Worm (Caenorhabditis elegans) whole organism, L3 larva: ENCODE data around the gene C25E10.5.

ENCODE experiments used
- ama-1 ChIP-seq: fragments of 150-350 bp; optimal IDR thresholded peaks from 2 replicates; lab custom pipeline; 2018
- elt-2 ChIP-seq: sonication (generic microtip); optimal IDR thresholded peaks from 2 replicates; lab custom pipeline; 2016; ENCODE audit warnings: missing genetic modification reagents, mild to moderate bottlenecking, missing genetic modification characterization, missing compliant biosample characterization
- eor-1 ChIP-seq, 2 experiments: fragments of 150-350 bp; optimal IDR thresholded peaks; 2 replicates each; lab custom pipeline; 2014 to 2018; ENCODE audit warnings: missing biosample characterization in 2 of 2, missing genetic modification characterization in 2 of 2
- fos-1 ChIP-seq: fragments of 150-350 bp; optimal IDR thresholded peaks from 2 replicates; lab custom pipeline; 2014; ENCODE audit warnings: missing biosample characterization, missing genetic modification characterization
- nhr-23 ChIP-seq: fragments of 150-350 bp; optimal IDR thresholded peaks from 2 replicates; lab custom pipeline; 2014; ENCODE audit warnings: missing biosample characterization, missing genetic modification reagents, missing genetic modification characterization
- nhr-237 ChIP-seq: fragments of 150-350 bp; optimal IDR thresholded peaks from 2 replicates; lab custom pipeline; 2014; ENCODE audit warnings: missing biosample characterization, missing genetic modification characterization
- nhr-28 ChIP-seq: fragments of 150-350 bp; optimal IDR thresholded peaks from 2 replicates; lab custom pipeline; 2014; ENCODE audit warnings: missing biosample characterization, missing genetic modification characterization
- pha-4 ChIP-seq: fragments of 150-350 bp; optimal IDR thresholded peaks from 2 replicates; lab custom pipeline; 2014; ENCODE audit warnings: missing biosample characterization, missing genetic modification reagents, missing genetic modification characterization
- sea-2 ChIP-seq: fragments of 150-350 bp; sonication (generic microtip); optimal IDR thresholded peaks from 4 replicates; lab custom pipeline; 2014; ENCODE audit warnings: missing biosample characterization, missing genetic modification reagents, missing genetic modification characterization
- unc-62 ChIP-seq: fragments of 150-350 bp; sonication (generic microtip); optimal IDR thresholded peaks from 4 replicates; lab custom pipeline; 2014; ENCODE audit warnings: missing biosample characterization, missing genetic modification reagents, missing genetic modification characterization
- ztf-4 ChIP-seq: fragments of 150-350 bp; optimal IDR thresholded peaks from 2 replicates; lab custom pipeline; 2014; ENCODE audit warnings: missing biosample characterization, missing genetic modification characterization

DNA sequence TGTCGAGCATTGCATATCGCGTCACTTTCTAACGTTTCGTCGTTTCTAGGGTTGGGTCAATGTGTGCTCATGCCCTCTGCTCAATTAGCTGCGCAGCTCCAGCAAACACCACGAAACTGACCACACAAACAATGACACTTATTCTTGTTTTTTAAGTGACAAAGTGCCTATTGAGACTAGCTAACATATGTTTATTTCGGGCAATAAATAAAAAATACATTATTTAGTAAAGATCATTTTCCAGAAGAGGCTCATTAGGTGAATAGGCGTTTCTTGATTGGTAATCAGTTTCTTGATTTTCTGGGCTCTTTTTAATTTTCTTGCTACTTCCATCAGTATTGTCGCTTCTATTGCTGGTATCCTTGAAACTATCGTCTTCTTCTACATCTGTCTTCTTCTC lies 39.3 kb downstream of the C25E10.5 start, which contains the start of gene T27E4.5:
- TF ChIP-seq fos-1 (tag; lab: Kevin White, UChicago) = no peak
- no peak for TF ChIP-seq pha-4 (tag; lab: Kevin White, UChicago)
- no peak for TF ChIP-seq nhr-23 (tag; lab: Kevin White, UChicago)
- no peak for TF ChIP-seq ztf-4 (tag; lab: Kevin White, UChicago)
- no peak for TF ChIP-seq sea-2
- no peak for TF ChIP-seq ama-1 (lab: Kevin White, UChicago)
- no peak for TF ChIP-seq eor-1 (tag; optimal IDR thresholded peaks at IDR 0.05; lab: Kevin White, UChicago)
- no peak for TF ChIP-seq nhr-28
- TF ChIP-seq elt-2 (tag; lab: Kevin White, UChicago) = no peak
- no peak for TF ChIP-seq unc-62 (GFP tag; lab: Kevin White, UChicago)
- TF ChIP-seq nhr-237 (tag; lab: Kevin White, UChicago) = no peak
